Worm (Caenorhabditis elegans) whole organism, late embryonic: ENCODE results near the gene ZK355.3.

Experiments
- C08G9.2 ChIP-seq: sonication (generic microtip); optimal IDR thresholded peaks from 2 replicates; lab custom pipeline; 2016; ENCODE audit warnings: mild to moderate bottlenecking, missing genetic modification characterization, moderate library complexity, missing compliant biosample characterization
- C38D4.7 ChIP-seq: fragments of 200-800 bp; sonication (Bioruptor generic); optimal IDR thresholded peaks from 2 replicates; lab custom pipeline; 2018; ENCODE audit warnings: mild to moderate bottlenecking, missing genetic modification characterization, moderate library complexity, missing compliant biosample characterization
- F13H6.1 ChIP-seq: sonication (generic microtip); optimal IDR thresholded peaks from 2 replicates; lab custom pipeline; 2016; ENCODE audit warnings: missing genetic modification characterization, missing compliant biosample characterization
- K02D7.2 ChIP-seq: sonication (generic microtip); optimal IDR thresholded peaks from 2 replicates; lab custom pipeline; 2017; ENCODE audit warnings: mild to moderate bottlenecking, missing genetic modification characterization, missing compliant biosample characterization
- T23F11.4 ChIP-seq: fragments of 200-800 bp; sonication (Bioruptor generic); optimal IDR thresholded peaks from 2 replicates; lab custom pipeline; 2018; ENCODE audit warnings: mild to moderate bottlenecking, missing genetic modification characterization, missing compliant biosample characterization
- Y22D7AL.16 ChIP-seq: sonication (generic microtip); optimal IDR thresholded peaks from 2 replicates; lab custom pipeline; 2016; ENCODE audit warnings: missing genetic modification characterization, missing compliant biosample characterization
- ahr-1 ChIP-seq: sonication (generic microtip); optimal IDR thresholded peaks from 2 replicates; lab custom pipeline; 2016; ENCODE audit warnings: missing genetic modification characterization, missing compliant biosample characterization
- ceh-14 ChIP-seq: sonication (generic microtip); optimal IDR thresholded peaks from 2 replicates; lab custom pipeline; 2016; ENCODE audit warnings: missing genotype, missing genetic modification characterization, missing compliant biosample characterization
- ceh-19 ChIP-seq: fragments of 200-800 bp; sonication (Bioruptor generic); optimal IDR thresholded peaks from 2 replicates; lab custom pipeline; 2018; ENCODE audit warnings: mild to moderate bottlenecking, missing genetic modification characterization, missing compliant biosample characterization
- ceh-2 ChIP-seq: sonication (generic microtip); optimal IDR thresholded peaks from 2 replicates; lab custom pipeline; 2016; ENCODE audit warnings: missing genotype, missing genetic modification characterization, missing compliant biosample characterization
- ceh-22 ChIP-seq: sonication (generic microtip); optimal IDR thresholded peaks from 2 replicates; lab custom pipeline; 2017; ENCODE audit warnings: missing biosample characterization, missing genetic modification characterization
- ceh-30 ChIP-seq: fragments of 150-350 bp; optimal IDR thresholded peaks from 2 replicates; lab custom pipeline; 2014; ENCODE audit warnings: missing biosample characterization, missing genetic modification characterization
- ceh-31 ChIP-seq: sonication (generic microtip); optimal IDR thresholded peaks from 2 replicates; lab custom pipeline; 2016; ENCODE audit warnings: missing genetic modification characterization, missing compliant biosample characterization
- ceh-34 ChIP-seq: sonication (generic microtip); optimal IDR thresholded peaks from 2 replicates; lab custom pipeline; 2016; ENCODE audit warnings: mild to moderate bottlenecking, missing genetic modification characterization, missing compliant biosample characterization
- ceh-45 ChIP-seq: fragments of 200-800 bp; sonication (Bioruptor generic); IDR thresholded peaks from 2 replicates; pipeline ENCODE4 v1.3.6; 2022; ENCODE audit warnings: missing genetic modification reagents, missing genetic modification characterization, missing compliant biosample characterization
- ceh-48 ChIP-seq: sonication (generic microtip); optimal IDR thresholded peaks from 2 replicates; lab custom pipeline; 2016; ENCODE audit warnings: missing genetic modification characterization, inconsistent platforms, missing compliant biosample characterization
- ceh-9 ChIP-seq: sonication (generic microtip); optimal IDR thresholded peaks from 2 replicates; lab custom pipeline; 2016; ENCODE audit warnings: mild to moderate bottlenecking, missing genetic modification characterization, inconsistent platforms, missing compliant biosample characterization
- elt-2 ChIP-seq: sonication (generic microtip); optimal IDR thresholded peaks from 2 replicates; lab custom pipeline; 2016; ENCODE audit warnings: missing genetic modification reagents, missing genetic modification characterization, missing compliant biosample characterization
- elt-4 ChIP-seq: sonication (generic microtip); optimal IDR thresholded peaks from 2 replicates; lab custom pipeline; 2016; ENCODE audit warnings: missing genetic modification characterization, missing compliant biosample characterization
- ets-4 ChIP-seq: sonication (generic microtip); optimal IDR thresholded peaks from 2 replicates; lab custom pipeline; 2016; ENCODE audit warnings: missing genetic modification characterization, missing compliant biosample characterization
- eyg-1 ChIP-seq: sonication (generic microtip); optimal IDR thresholded peaks from 2 replicates; lab custom pipeline; 2016; ENCODE audit warnings: missing genotype, missing genetic modification characterization, missing compliant biosample characterization
- fax-1 ChIP-seq: sonication (generic microtip); optimal IDR thresholded peaks from 2 replicates; lab custom pipeline; 2016; ENCODE audit warnings: missing genotype, missing genetic modification characterization, missing compliant biosample characterization
- fkh-6 ChIP-seq: sonication (generic microtip); optimal IDR thresholded peaks from 2 replicates; lab custom pipeline; 2016; ENCODE audit warnings: missing genetic modification characterization, missing compliant biosample characterization
- gmeb-2 ChIP-seq: sonication (generic microtip); optimal IDR thresholded peaks from 2 replicates; lab custom pipeline; 2016; ENCODE audit warnings: missing genetic modification characterization, inconsistent platforms, missing compliant biosample characterization
- hlh-30 ChIP-seq: sonication (generic microtip); optimal IDR thresholded peaks from 2 replicates; lab custom pipeline; 2017; ENCODE audit warnings: antibody characterized with exemption, missing genetic modification characterization, missing compliant biosample characterization; ENCODE audit not compliant: insufficient read depth
- hlh-8 ChIP-seq: sonication (generic microtip); optimal IDR thresholded peaks from 2 replicates; lab custom pipeline; 2016; ENCODE audit warnings: missing genotype, missing genetic modification characterization, missing compliant biosample characterization
- nhr-11 ChIP-seq: fragments of 150-350 bp; optimal IDR thresholded peaks from 2 replicates; lab custom pipeline; 2014; ENCODE audit warnings: missing biosample characterization, missing genetic modification characterization
- nhr-232 ChIP-seq: sonication (generic microtip); optimal IDR thresholded peaks from 2 replicates; lab custom pipeline; 2016; ENCODE audit warnings: missing genetic modification characterization, missing compliant biosample characterization
- npax-4 ChIP-seq: sonication (generic microtip); optimal IDR thresholded peaks from 2 replicates; lab custom pipeline; 2016; ENCODE audit warnings: missing genetic modification characterization, missing compliant biosample characterization
- odd-2 ChIP-seq: sonication (generic microtip); optimal IDR thresholded peaks from 2 replicates; lab custom pipeline; 2017; ENCODE audit warnings: antibody characterized with exemption, mild to moderate bottlenecking, missing genetic modification characterization, missing compliant biosample characterization
- pax-1 ChIP-seq: fragments of 150-350 bp; optimal IDR thresholded peaks from 2 replicates; lab custom pipeline; 2014; ENCODE audit warnings: missing biosample characterization, missing genetic modification characterization
- pha-2 ChIP-seq: sonication (generic microtip); optimal IDR thresholded peaks from 2 replicates; lab custom pipeline; 2017; ENCODE audit warnings: mild to moderate bottlenecking, missing genetic modification characterization, missing compliant biosample characterization
- pqm-1 ChIP-seq: sonication (generic microtip); optimal IDR thresholded peaks from 2 replicates; lab custom pipeline; 2016; ENCODE audit warnings: missing genetic modification characterization, missing compliant biosample characterization
- pros-1 ChIP-seq: fragments of 150-350 bp; optimal IDR thresholded peaks from 2 replicates; lab custom pipeline; 2014; ENCODE audit warnings: missing biosample characterization, missing genetic modification reagents, missing genetic modification characterization
- sdc-2 ChIP-seq: sonication (generic microtip); optimal IDR thresholded peaks from 2 replicates; lab custom pipeline; 2016; ENCODE audit warnings: missing genotype, missing genetic modification characterization, missing compliant biosample characterization
- sox-4 ChIP-seq: sonication (generic microtip); optimal IDR thresholded peaks from 2 replicates; lab custom pipeline; 2017; ENCODE audit warnings: mild to moderate bottlenecking, missing genetic modification characterization, inconsistent platforms, missing compliant biosample characterization
- syd-9 ChIP-seq: sonication (generic microtip); optimal IDR thresholded peaks from 2 replicates; lab custom pipeline; 2016; ENCODE audit warnings: mild to moderate bottlenecking, missing genetic modification characterization, moderate library complexity, missing compliant biosample characterization
- tbx-2 ChIP-seq: sonication (generic microtip); optimal IDR thresholded peaks from 2 replicates; lab custom pipeline; 2016; ENCODE audit warnings: missing genetic modification characterization, missing compliant biosample characterization
- ttx-3 ChIP-seq: sonication (generic microtip); optimal IDR thresholded peaks from 2 replicates; lab custom pipeline; 2016; ENCODE audit warnings: missing genetic modification reagents, missing genetic modification characterization, missing compliant biosample characterization
- unc-3 ChIP-seq, 2 experiments: fragments of 200-800 bp in 1 of 2; sonication (Bioruptor generic) in 1 of 2; sonication (generic microtip) in 1 of 2; conservative IDR thresholded peaks in 1 of 2; optimal IDR thresholded peaks in 1 of 2; 2 replicates each; pipeline versions ENCODE4 v1.3.6 to Lab custom; 2016 to 2022; ENCODE audit warnings: missing compliant biosample characterization in 2 of 2, missing genetic modification characterization in 2 of 2, missing genetic modification reagents in 1 of 2
- unc-42 ChIP-seq: sonication (generic microtip); optimal IDR thresholded peaks from 2 replicates; lab custom pipeline; 2016; ENCODE audit warnings: missing genotype, missing genetic modification characterization, missing compliant biosample characterization
- unc-55 ChIP-seq: sonication (generic microtip); optimal IDR thresholded peaks from 2 replicates; lab custom pipeline; 2017; ENCODE audit warnings: missing biosample characterization, missing genetic modification reagents, missing genetic modification characterization
- unc-86 ChIP-seq: sonication (generic microtip); optimal IDR thresholded peaks from 2 replicates; lab custom pipeline; 2016; ENCODE audit warnings: missing genetic modification characterization, missing compliant biosample characterization
- ztf-16 ChIP-seq: sonication (generic microtip); optimal IDR thresholded peaks from 2 replicates; lab custom pipeline; 2017; ENCODE audit warnings: missing genetic modification characterization, missing compliant biosample characterization

Gene ZK355.3

DNA sequence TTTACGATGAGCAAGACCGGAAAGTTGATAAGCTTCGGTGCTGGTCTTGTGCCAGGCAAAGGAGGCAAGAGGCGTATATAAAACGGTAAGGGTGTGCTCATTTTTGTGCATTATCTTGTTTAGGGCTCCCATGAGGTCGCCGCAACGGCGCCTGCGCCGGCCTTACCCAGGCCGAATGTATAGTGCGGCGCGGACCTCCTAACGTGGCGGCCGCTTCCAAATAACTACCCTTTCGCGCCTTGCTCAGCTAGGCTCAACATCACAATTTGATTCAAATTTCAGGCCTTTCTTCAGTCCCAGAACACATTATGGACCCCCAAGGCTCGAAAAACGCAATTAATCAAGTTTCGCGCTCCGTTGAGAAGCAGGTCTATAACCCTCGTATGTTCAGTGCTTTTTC lies at the start of gene ZK355.3, which contains the start of gene ZK355.8:
Gene ZK355.3 (minus strand): TSS at position 101 of the 400 bp plus-strand sequence.
Gene ZK355.8 (plus strand): TSS at position 272 of the 400 bp plus-strand sequence.
- TF ChIP-seq ets-4 (tag; lab: Kevin White, UChicago) (no peak), ztf-16 (tag; lab: Kevin White, UChicago) (no peak), fkh-6 (tag; lab: Kevin White, UChicago) (no peak), C08G9.2 (no peak), T23F11.4 (no peak), C38D4.7 (GFP tag; lab: Kevin White, UChicago) (no peak), odd-2 (tag; lab: Kevin White, UChicago) (no peak)

DNA sequence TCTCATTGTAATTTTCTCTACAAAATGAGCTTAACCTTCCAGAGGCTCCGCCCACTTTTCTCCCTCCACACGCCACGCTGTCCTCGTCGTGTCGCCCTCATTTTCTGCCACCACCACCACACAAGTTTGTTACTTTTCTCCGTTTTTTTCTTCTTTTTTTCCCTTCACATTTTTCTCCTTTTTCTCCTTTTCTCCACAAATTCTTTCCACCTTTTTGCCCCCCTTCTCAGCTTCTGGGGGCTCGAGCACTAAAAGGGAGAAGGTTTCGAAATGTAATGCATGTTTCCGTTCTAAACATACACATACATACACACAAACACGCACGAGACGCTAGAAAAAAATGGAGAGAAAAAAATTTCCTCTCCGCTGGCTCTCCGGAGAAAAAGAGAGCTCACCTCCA lies 49.2 kb upstream of the ZK355.3 start, which contains the start of gene nhr-88:
Gene nhr-88 (plus strand): TSS at position 43 of the 400 bp plus-strand sequence.
- no peak for TF ChIP-seq pax-1 (tag; lab: Kevin White, UChicago)
- TF ChIP-seq sdc-2 (tag; lab: Kevin White, UChicago) = peak; percentile 9
- TF ChIP-seq sox-4 (tag; lab: Kevin White, UChicago) = peak; percentile 23
- peak; percentile 36 for TF ChIP-seq ceh-31
- no peak for TF ChIP-seq pha-2 (tag; lab: Kevin White, UChicago)
- TF ChIP-seq unc-42 (tag; lab: Kevin White, UChicago) = peak; percentile 4

- TF ChIP-seq odd-2 (tag; lab: Kevin White, UChicago) (no peak), elt-2 (peak; percentile 96)
- TF ChIP-seq, all 69 proteins: peak for 1
Measured at ce11 chrII:2975561-2976230, 48.3 kb upstream of the ZK355.3 start.

- no peak for TF ChIP-seq eyg-1 (tag; lab: Kevin White, UChicago)
- peak; percentile 3 for TF ChIP-seq ceh-34
- TF ChIP-seq ceh-2 (tag; lab: Kevin White, UChicago) = no peak
- TF ChIP-seq elt-2 = no peak
- TF ChIP-seq ceh-48 (tag; lab: Kevin White, UChicago) = no peak
- TF ChIP-seq odd-2 (tag; lab: Kevin White, UChicago) = no peak
- TF ChIP-seq unc-3 (GFP tag; conservative IDR thresholded peaks at IDR 0.05; lab: Robert Waterston, UW) = 0 out of 2 replicates have a peak, but pooled peaks have one; percentile 4
- no peak for TF ChIP-seq unc-3 (tag; optimal IDR thresholded peaks at IDR 0.05; lab: Kevin White, UChicago)
- TF ChIP-seq nhr-232 (tag; lab: Kevin White, UChicago) = no peak
- TF ChIP-seq pqm-1 (tag; lab: Kevin White, UChicago) = no peak
- peak; percentile 44 for TF ChIP-seq T23F11.4
- peak; percentile 70 for TF ChIP-seq hlh-30 (tag; lab: Kevin White, UChicago)
- peak; percentile 31 for TF ChIP-seq ceh-22 (tag; lab: Kevin White, UChicago)
- peak; percentile 42 for TF ChIP-seq sox-4 (tag; lab: Kevin White, UChicago)
- TF ChIP-seq ceh-19 (GFP tag; lab: Kevin White, UChicago) = peak; percentile 12
- TF ChIP-seq K02D7.2 (tag; lab: Kevin White, UChicago) = no peak
- peak; percentile 31 for TF ChIP-seq unc-86 (tag; lab: Kevin White, UChicago)
- TF ChIP-seq tbx-2 (tag; lab: Kevin White, UChicago) = peak; percentile 35
- TF ChIP-seq Y22D7AL.16 = no peak
- no peak for TF ChIP-seq ceh-45 (GFP tag; lab: Robert Waterston, UW)
- TF ChIP-seq F13H6.1 (tag; lab: Kevin White, UChicago) = peak; percentile 39
- TF ChIP-seq ceh-30 = no peak
- TF ChIP-seq npax-4 = no peak
- no peak for TF ChIP-seq syd-9 (tag; lab: Kevin White, UChicago)
- TF ChIP-seq ttx-3 (tag; lab: Kevin White, UChicago) = peak; percentile 38
- no peak for TF ChIP-seq elt-4 (tag; lab: Kevin White, UChicago)
- no peak for TF ChIP-seq ahr-1 (tag; lab: Kevin White, UChicago)
- no peak for TF ChIP-seq nhr-11 (tag; lab: Kevin White, UChicago)
- peak; percentile 79 for TF ChIP-seq ceh-31
- TF ChIP-seq pha-2 (tag; lab: Kevin White, UChicago) = no peak
- peak; percentile 87 for TF ChIP-seq pros-1 (tag; lab: Kevin White, UChicago)
- TF ChIP-seq unc-55 (GFP tag; lab: Kevin White, UChicago) = peak; percentile 65
- TF ChIP-seq gmeb-2 (tag; lab: Kevin White, UChicago) = no peak
- peak; percentile 18 for TF ChIP-seq ztf-16 (tag; lab: Kevin White, UChicago)
- no peak for TF ChIP-seq fax-1 (tag; lab: Kevin White, UChicago)
- no peak for TF ChIP-seq ceh-9
- TF ChIP-seq hlh-8 (tag; lab: Kevin White, UChicago) = no peak
- TF ChIP-seq ceh-14 (tag; lab: Kevin White, UChicago) = no peak
- no peak for TF ChIP-seq sdc-2 (tag; lab: Kevin White, UChicago)
Measured at ce11 chrII:2973940-2974402, 46.5 kb upstream of the ZK355.3 start.
